Worm (Caenorhabditis elegans) whole organism, L2 larva: Measurements from ENCODE around the gene F13B12.2.

Experiments used
- F13H6.1 ChIP-seq: sonication (generic microtip); optimal IDR thresholded peaks from 2 replicates; lab custom pipeline; 2016; ENCODE audit warnings: missing genetic modification characterization, missing compliant biosample characterization
- R02D3.7 ChIP-seq: fragments of 150-350 bp; optimal IDR thresholded peaks from 2 replicates; lab custom pipeline; 2014; ENCODE audit warnings: missing biosample characterization, missing genetic modification characterization
- Y55F3AM.14 ChIP-seq: fragments of 200-800 bp; sonication (Bioruptor generic); optimal IDR thresholded peaks from 2 replicates; lab custom pipeline; 2018; ENCODE audit warnings: mild to moderate bottlenecking, missing genetic modification characterization, missing compliant biosample characterization
- ZK546.5 ChIP-seq: sonication (generic microtip); optimal IDR thresholded peaks from 2 replicates; lab custom pipeline; 2017; ENCODE audit warnings: missing biosample characterization, missing genetic modification characterization
- alr-1 ChIP-seq: fragments of 150-350 bp; optimal IDR thresholded peaks from 2 replicates; lab custom pipeline; 2014; ENCODE audit warnings: missing biosample characterization, missing genetic modification characterization
- aly-2 ChIP-seq: fragments of 150-350 bp; optimal IDR thresholded peaks from 2 replicates; lab custom pipeline; 2014; ENCODE audit warnings: missing biosample characterization, missing genetic modification characterization
- ama-1 ChIP-seq: fragments of 150-350 bp; optimal IDR thresholded peaks from 2 replicates; lab custom pipeline; 2018; ENCODE audit warnings: inconsistent platforms
- blmp-1 ChIP-seq: sonication (generic microtip); optimal IDR thresholded peaks from 2 replicates; lab custom pipeline; 2017; ENCODE audit warnings: missing genetic modification characterization, mild to moderate bottlenecking, missing compliant biosample characterization, antibody characterized with exemption, moderate library complexity; ENCODE audit not compliant: insufficient read depth
- ceh-16 ChIP-seq: fragments of 150-350 bp; optimal IDR thresholded peaks from 2 replicates; lab custom pipeline; 2014; ENCODE audit warnings: missing biosample characterization, missing genetic modification characterization
- ceh-82 ChIP-seq: fragments of 150-350 bp; optimal IDR thresholded peaks from 2 replicates; lab custom pipeline; 2014; ENCODE audit warnings: missing biosample characterization, missing genetic modification characterization
- dmd-4 ChIP-seq: sonication (generic microtip); optimal IDR thresholded peaks from 2 replicates; lab custom pipeline; 2017; ENCODE audit warnings: missing biosample characterization, missing genetic modification characterization
- egl-27 ChIP-seq: sonication (generic microtip); optimal IDR thresholded peaks from 3 replicates; lab custom pipeline; 2017; ENCODE audit warnings: missing biosample characterization, missing genetic modification reagents, missing genetic modification characterization
- elt-1 ChIP-seq: fragments of 150-350 bp; optimal IDR thresholded peaks from 2 replicates; lab custom pipeline; 2014; ENCODE audit warnings: missing biosample characterization, missing genetic modification characterization
- elt-3 ChIP-seq: sonication (generic microtip); optimal IDR thresholded peaks from 2 replicates; lab custom pipeline; 2017; ENCODE audit warnings: missing biosample characterization, missing genetic modification characterization
- fos-1 ChIP-seq: fragments of 150-350 bp; optimal IDR thresholded peaks from 2 replicates; lab custom pipeline; 2014; ENCODE audit warnings: missing biosample characterization, missing genetic modification characterization
- gmeb-1 ChIP-seq: fragments of 150-350 bp; optimal IDR thresholded peaks from 2 replicates; lab custom pipeline; 2014; ENCODE audit warnings: missing biosample characterization, missing genetic modification characterization
- lin-13 ChIP-seq: fragments of 150-350 bp; optimal IDR thresholded peaks from 2 replicates; lab custom pipeline; 2014; ENCODE audit warnings: missing biosample characterization, missing genetic modification reagents, missing genetic modification characterization
- mab-5 ChIP-seq: fragments of 150-350 bp; optimal IDR thresholded peaks from 2 replicates; lab custom pipeline; 2014; ENCODE audit warnings: missing biosample characterization, missing genetic modification characterization
- mbf-1 ChIP-seq: sonication (generic microtip); optimal IDR thresholded peaks from 2 replicates; lab custom pipeline; 2017; ENCODE audit warnings: missing biosample characterization, missing genetic modification characterization
- nhr-10 ChIP-seq: sonication (generic microtip); optimal IDR thresholded peaks from 2 replicates; lab custom pipeline; 2017; ENCODE audit warnings: missing biosample characterization, missing genetic modification characterization
- nhr-11 ChIP-seq: fragments of 150-350 bp; optimal IDR thresholded peaks from 2 replicates; lab custom pipeline; 2014; ENCODE audit warnings: missing biosample characterization, missing genetic modification characterization
- nhr-12 ChIP-seq: fragments of 150-350 bp; optimal IDR thresholded peaks from 2 replicates; lab custom pipeline; 2014; ENCODE audit warnings: missing biosample characterization, missing genetic modification characterization
- nhr-129 ChIP-seq: fragments of 150-350 bp; optimal IDR thresholded peaks from 2 replicates; lab custom pipeline; 2014; ENCODE audit warnings: missing biosample characterization, missing genetic modification characterization
- nhr-21 ChIP-seq: fragments of 150-350 bp; optimal IDR thresholded peaks from 2 replicates; lab custom pipeline; 2014; ENCODE audit warnings: missing biosample characterization, missing genetic modification characterization
- nhr-23 ChIP-seq: fragments of 150-350 bp; optimal IDR thresholded peaks from 2 replicates; lab custom pipeline; 2014; ENCODE audit warnings: missing biosample characterization, missing genetic modification reagents, missing genetic modification characterization
- nhr-237 ChIP-seq: fragments of 150-350 bp; optimal IDR thresholded peaks from 2 replicates; lab custom pipeline; 2014; ENCODE audit warnings: missing biosample characterization, missing genetic modification characterization
- nhr-6 ChIP-seq: fragments of 150-350 bp; optimal IDR thresholded peaks from 2 replicates; lab custom pipeline; 2014; ENCODE audit warnings: missing biosample characterization, missing genetic modification characterization
- nhr-77 ChIP-seq: fragments of 150-350 bp; optimal IDR thresholded peaks from 2 replicates; lab custom pipeline; 2014; ENCODE audit warnings: missing biosample characterization, missing genetic modification characterization
- peb-1 ChIP-seq: fragments of 150-350 bp; optimal IDR thresholded peaks from 2 replicates; lab custom pipeline; 2014; ENCODE audit warnings: missing biosample characterization, missing genetic modification characterization
- sem-4 ChIP-seq: fragments of 150-350 bp; optimal IDR thresholded peaks from 2 replicates; lab custom pipeline; 2014; ENCODE audit warnings: missing biosample characterization, missing genetic modification reagents, missing genetic modification characterization
- skn-1 ChIP-seq: sonication (generic microtip); optimal IDR thresholded peaks from 2 replicates; lab custom pipeline; 2017; ENCODE audit warnings: missing biosample characterization, missing genetic modification characterization
- sma-9 ChIP-seq, 2 experiments: fragments of 150-350 bp in 1 of 2; sonication (generic microtip) in 1 of 2; optimal IDR thresholded peaks; 2 replicates each; lab custom pipeline; 2014 to 2016; ENCODE audit warnings: missing genetic modification characterization in 2 of 2, mild to moderate bottlenecking in 1 of 2, missing biosample characterization in 1 of 2, missing compliant biosample characterization in 1 of 2, missing genetic modification reagents in 1 of 2, moderate library complexity in 1 of 2
- snpc-4 ChIP-seq: fragments of 150-350 bp; optimal IDR thresholded peaks from 2 replicates; lab custom pipeline; 2014; ENCODE audit warnings: missing biosample characterization, missing genetic modification characterization
- unc-55 ChIP-seq: fragments of 150-350 bp; sonication (generic microtip); optimal IDR thresholded peaks from 3 replicates; lab custom pipeline; 2014; ENCODE audit warnings: missing biosample characterization, missing genetic modification reagents, missing genetic modification characterization
- unc-62 ChIP-seq: fragments of 150-350 bp; optimal IDR thresholded peaks from 2 replicates; lab custom pipeline; 2014; ENCODE audit warnings: missing biosample characterization, missing genetic modification reagents, missing genetic modification characterization
- ztf-1 ChIP-seq: fragments of 200-800 bp; sonication (Bioruptor generic); conservative IDR thresholded peaks from 2 replicates; pipeline ENCODE4 v1.3.6; 2022; ENCODE audit warnings: missing genetic modification characterization, missing compliant biosample characterization
- ztf-11 ChIP-seq: sonication (generic microtip); optimal IDR thresholded peaks from 2 replicates; lab custom pipeline; 2017; ENCODE audit warnings: missing biosample characterization, missing genetic modification characterization
- ztf-4 ChIP-seq: fragments of 150-350 bp; optimal IDR thresholded peaks from 2 replicates; lab custom pipeline; 2014; ENCODE audit warnings: missing biosample characterization, missing genetic modification characterization

Gene F13B12.2

ce11 chrIV:10457137-10457536 is 28.2 kb upstream of the F13B12.2 start, which contains the start of gene srb-17:
Gene srb-17, minus strand, starts transcription at chrIV:10457237.
- TF ChIP-seq nhr-11 (no peak), ama-1 (lab: Kevin White, UChicago) (no peak), mab-5 (tag; lab: Kevin White, UChicago) (no peak), gmeb-1 (tag; lab: Kevin White, UChicago) (no peak), F13H6.1 (tag; lab: Kevin White, UChicago) (no peak), unc-55 (GFP tag; lab: Kevin White, UChicago) (no peak), ZK546.5 (tag; lab: Kevin White, UChicago) (no peak), mbf-1 (tag; lab: Kevin White, UChicago) (no peak), alr-1 (tag; lab: Kevin White, UChicago) (no peak), skn-1 (no peak), elt-1 (tag; lab: Kevin White, UChicago) (no peak)

- TF ChIP-seq ztf-4 (tag; lab: Kevin White, UChicago) (no peak), blmp-1 (tag; lab: Kevin White, UChicago) (no peak), sem-4 (tag; lab: Kevin White, UChicago) (no peak), ztf-11 (no peak), mbf-1 (tag; lab: Kevin White, UChicago) (no peak), fos-1 (tag; lab: Kevin White, UChicago) (no peak), sma-9 (GFP tag; optimal IDR thresholded peaks at IDR 0.05; lab: Kevin White, UChicago) (no peak), sma-9 (tag; optimal IDR thresholded peaks at IDR 0.05; lab: Kevin White, UChicago) (no peak), nhr-237 (tag; lab: Kevin White, UChicago) (no peak), ztf-1 (GFP tag; lab: Robert Waterston, UW) (no peak), aly-2 (tag; lab: Kevin White, UChicago) (no peak), lin-13 (GFP tag; lab: Kevin White, UChicago) (no peak), dmd-4 (no peak), nhr-21 (tag; lab: Kevin White, UChicago) (no peak), unc-62 (GFP tag; lab: Kevin White, UChicago) (no peak), ceh-82 (tag; lab: Kevin White, UChicago) (no peak), ZK546.5 (tag; lab: Kevin White, UChicago) (no peak), elt-3 (tag; lab: Kevin White, UChicago) (no peak), unc-55 (GFP tag; lab: Kevin White, UChicago) (no peak)
These were observed 24.1 kb upstream of the F13B12.2 start, which contains the start of gene F01D4.8 for ce11 chrIV:10453001-10453400. Gene F01D4.8, minus strand, starts transcription at chrIV:10453101.

- TF ChIP-seq skn-1 (no peak), peb-1 (tag; lab: Kevin White, UChicago) (no peak), ama-1 (lab: Kevin White, UChicago) (no peak), unc-62 (GFP tag; lab: Kevin White, UChicago) (no peak), nhr-11 (no peak), elt-3 (tag; lab: Kevin White, UChicago) (no peak), nhr-77 (tag; lab: Kevin White, UChicago) (no peak), egl-27 (tag; lab: Kevin White, UChicago) (no peak), nhr-129 (tag; lab: Kevin White, UChicago) (no peak), sma-9 (GFP tag; optimal IDR thresholded peaks at IDR 0.05; lab: Kevin White, UChicago) (no peak), sma-9 (tag; optimal IDR thresholded peaks at IDR 0.05; lab: Kevin White, UChicago) (no peak), Y55F3AM.14 (GFP tag; lab: Kevin White, UChicago) (no peak), ztf-11 (no peak), nhr-23 (tag; lab: Kevin White, UChicago) (no peak)
These were observed 20.9 kb upstream of the F13B12.2 start, which contains the start of gene F13B12.4 for ce11 chrIV:10449799-10450198. Gene F13B12.4, minus strand, starts transcription at chrIV:10449899.

- TF ChIP-seq R02D3.7 (tag; lab: Kevin White, UChicago) (no peak), nhr-21 (tag; lab: Kevin White, UChicago) (no peak), aly-2 (tag; lab: Kevin White, UChicago) (no peak), ztf-11 (no peak), nhr-77 (tag; lab: Kevin White, UChicago) (no peak), ztf-4 (tag; lab: Kevin White, UChicago) (no peak)
- TF ChIP-seq, all 48 proteins: peak for 0
These were observed 14.6 kb upstream of the F13B12.2 start, which contains the start of gene F13B12.7 for ce11 chrIV:10443510-10443909. Gene F13B12.7, plus strand, starts transcription at chrIV:10443810.

- TF ChIP-seq peb-1 (tag; lab: Kevin White, UChicago) (no peak), nhr-12 (no peak), Y55F3AM.14 (GFP tag; lab: Kevin White, UChicago) (no peak), nhr-10 (no peak), mab-5 (tag; lab: Kevin White, UChicago) (no peak), ztf-11 (no peak), ceh-16 (tag; lab: Kevin White, UChicago) (no peak), nhr-6 (tag; lab: Kevin White, UChicago) (no peak), alr-1 (tag; lab: Kevin White, UChicago) (no peak), snpc-4 (tag; lab: Kevin White, UChicago) (no peak), skn-1 (no peak), aly-2 (tag; lab: Kevin White, UChicago) (no peak), sma-9 (GFP tag; optimal IDR thresholded peaks at IDR 0.05; lab: Kevin White, UChicago) (no peak), sma-9 (tag; optimal IDR thresholded peaks at IDR 0.05; lab: Kevin White, UChicago) (no peak)
- TF ChIP-seq, all 48 proteins: peak for 0
These were observed 14.0 kb upstream of the F13B12.2 start for ce11 chrIV:10442904-10443303.
